Fruit fly (Drosophila melanogaster): ENCODE results near the gene CG6420.

DNA sequence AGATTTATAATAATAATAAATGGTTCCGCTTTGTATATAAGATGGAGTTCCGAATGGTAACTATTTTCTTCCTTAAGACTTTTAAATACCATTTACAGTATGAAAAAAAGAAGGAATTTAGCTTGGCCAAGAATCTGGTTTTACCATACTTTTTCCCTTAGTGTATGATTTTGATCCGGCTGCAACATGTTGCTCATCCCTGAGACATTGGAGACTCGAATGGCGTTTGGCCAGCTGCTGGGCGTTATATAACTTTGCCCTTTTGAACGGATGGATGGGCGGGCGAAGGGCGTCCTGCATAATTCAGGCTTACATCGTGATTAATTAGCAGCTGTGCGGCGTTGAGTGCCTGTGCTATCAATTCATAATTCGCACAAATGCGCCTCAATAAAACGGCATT is 20.7 kb downstream of the CG6420 start:
- TF ChIP-seq Myc (optimal IDR thresholded peaks at IDR 0.05) (no peak), CG9705 (GFP tag; optimal IDR thresholded peaks at IDR 0.05) (no peak), pan (optimal IDR thresholded peaks at IDR 0.05) (no peak)

Measured in whole organism, wandering third instar larva.